Worm (Caenorhabditis elegans) whole organism, young adult: Measurements from ENCODE around the gene C18B10.6.

Experiments
- B0261.1 ChIP-seq: sonication (generic microtip); optimal IDR thresholded peaks from 2 replicates; lab custom pipeline; 2016; ENCODE audit warnings: mild to moderate bottlenecking, missing genetic modification characterization, moderate library complexity, missing compliant biosample characterization
- D2030.7 ChIP-seq: fragments of 200-800 bp; sonication (Bioruptor generic); IDR thresholded peaks from 2 replicates; pipeline ENCODE4 v1.3.6; 2022; ENCODE audit warnings: missing genetic modification reagents, missing genetic modification characterization, missing compliant biosample characterization
- F23B12.7 ChIP-seq: sonication (generic microtip); optimal IDR thresholded peaks from 2 replicates; lab custom pipeline; 2017; ENCODE audit warnings: missing genetic modification characterization, mild to moderate bottlenecking, missing compliant biosample characterization, antibody characterized with exemption, moderate library complexity; ENCODE audit not compliant: insufficient read depth
- F39B2.1 ChIP-seq: fragments of 200-800 bp; sonication (Bioruptor generic); IDR thresholded peaks from 2 replicates; pipeline ENCODE4 v1.3.6; 2022; ENCODE audit warnings: missing genetic modification reagents, missing genetic modification characterization, missing compliant biosample characterization
- F57C9.4 ChIP-seq: sonication (generic microtip); optimal IDR thresholded peaks from 2 replicates; lab custom pipeline; 2017; ENCODE audit warnings: mild to moderate bottlenecking, missing genetic modification characterization, missing compliant biosample characterization
- K11D2.4 ChIP-seq: fragments of 200-800 bp; sonication (Bioruptor generic); IDR thresholded peaks from 2 replicates; pipeline ENCODE4 v1.3.6; 2022; ENCODE audit warnings: missing genetic modification reagents, missing genetic modification characterization, missing compliant biosample characterization
- K12H6.12 ChIP-seq: fragments of 200-800 bp; sonication (Bioruptor generic); optimal IDR thresholded peaks from 2 replicates; lab custom pipeline; 2018; ENCODE audit warnings: mild to moderate bottlenecking, missing genetic modification characterization, missing compliant biosample characterization
- Y53F4B.3 ChIP-seq: fragments of 200-800 bp; sonication (Bioruptor generic); IDR thresholded peaks from 2 replicates; pipeline ENCODE4 v1.3.6; 2022; ENCODE audit warnings: missing genetic modification reagents, missing genetic modification characterization, missing compliant biosample characterization
- Y56A3A.18 ChIP-seq: fragments of 200-800 bp; sonication (Bioruptor generic); IDR thresholded peaks from 2 replicates; pipeline ENCODE4 v1.3.6; 2022; ENCODE audit warnings: missing genetic modification reagents, missing genetic modification characterization, missing compliant biosample characterization
- Y79H2A.3 ChIP-seq: fragments of 200-800 bp; sonication (Bioruptor generic); conservative IDR thresholded peaks from 2 replicates; pipeline ENCODE4 v1.3.6; 2022; ENCODE audit warnings: missing genetic modification reagents, missing genetic modification characterization, missing compliant biosample characterization
- ZK185.1 ChIP-seq: sonication (generic microtip); optimal IDR thresholded peaks from 2 replicates; lab custom pipeline; 2016; ENCODE audit warnings: mild to moderate bottlenecking, missing genetic modification characterization, missing compliant biosample characterization; ENCODE audit not compliant: poor library complexity, severe bottlenecking
- athp-1 ChIP-seq: sonication (generic microtip); optimal IDR thresholded peaks from 2 replicates; lab custom pipeline; 2017; ENCODE audit warnings: mild to moderate bottlenecking, missing genetic modification characterization, missing compliant biosample characterization
- bed-2 ChIP-seq: fragments of 200-800 bp; sonication (Bioruptor generic); IDR thresholded peaks from 2 replicates; pipeline ENCODE4 v1.3.6; 2022; ENCODE audit warnings: missing genetic modification reagents, missing genetic modification characterization, missing compliant biosample characterization
- cebp-2 ChIP-seq: fragments of 200-800 bp; sonication (Bioruptor generic); IDR thresholded peaks from 2 replicates; pipeline ENCODE4 v1.3.6; 2022; ENCODE audit warnings: missing genetic modification characterization, missing compliant biosample characterization
- ceh-58 ChIP-seq: fragments of 200-800 bp; sonication (Bioruptor generic); IDR thresholded peaks from 2 replicates; pipeline ENCODE4 v1.3.6; 2022; ENCODE audit warnings: missing genetic modification characterization, missing compliant biosample characterization
- dpl-1 ChIP-seq: fragments of 150-350 bp; optimal IDR thresholded peaks from 2 replicates; lab custom pipeline; 2014; ENCODE audit warnings: missing biosample characterization, missing genetic modification reagents, missing genetic modification characterization
- egl-18 ChIP-seq: fragments of 200-800 bp; sonication (Bioruptor generic); IDR thresholded peaks from 2 replicates; pipeline ENCODE4 v1.3.6; 2022; ENCODE audit warnings: missing genetic modification reagents, missing genetic modification characterization, missing compliant biosample characterization
- him-1 ChIP-seq: sonication (generic microtip); optimal IDR thresholded peaks from 2 replicates; lab custom pipeline; 2016; ENCODE audit warnings: missing genotype, missing genetic modification reagents, missing genetic modification characterization, missing compliant biosample characterization
- hlh-26 ChIP-seq: fragments of 200-800 bp; sonication (Bioruptor generic); conservative IDR thresholded peaks from 2 replicates; pipeline ENCODE4 v1.3.6; 2022; ENCODE audit warnings: missing genetic modification reagents, missing genetic modification characterization, missing compliant biosample characterization
- hmg-20 ChIP-seq: fragments of 200-800 bp; sonication (Bioruptor generic); IDR thresholded peaks from 2 replicates; pipeline ENCODE4 v1.3.6; 2022; ENCODE audit warnings: missing genetic modification reagents, missing genetic modification characterization, missing compliant biosample characterization
- lag-1 ChIP-seq: fragments of 200-800 bp; sonication (Bioruptor generic); IDR thresholded peaks from 2 replicates; pipeline ENCODE4 v1.3.6; 2022; ENCODE audit warnings: missing genetic modification reagents, missing genetic modification characterization, missing compliant biosample characterization
- lin-26 ChIP-seq: fragments of 200-800 bp; sonication (Bioruptor generic); IDR thresholded peaks from 2 replicates; pipeline ENCODE4 v1.3.6; 2022; ENCODE audit warnings: missing genetic modification reagents, missing genetic modification characterization, missing compliant biosample characterization
- lin-35 ChIP-seq, 3 experiments: fragments of 150-350 bp in 2 of 3; sonication (generic microtip) in 1 of 3; optimal IDR thresholded peaks; 2 replicates each; lab custom pipeline; 2014 to 2018; ENCODE audit warnings: missing biosample characterization in 3 of 3, missing genetic modification characterization in 3 of 3, missing genetic modification reagents in 3 of 3
- lin-54 ChIP-seq: fragments of 200-800 bp; sonication (Bioruptor generic); optimal IDR thresholded peaks from 2 replicates; lab custom pipeline; 2018; ENCODE audit warnings: mild to moderate bottlenecking, missing genetic modification characterization, missing compliant biosample characterization
- madf-3 ChIP-seq: fragments of 200-800 bp; sonication (Bioruptor generic); IDR thresholded peaks from 2 replicates; pipeline ENCODE4 v1.3.6; 2022; ENCODE audit warnings: missing genetic modification reagents, missing genetic modification characterization, missing compliant biosample characterization
- madf-8 ChIP-seq: fragments of 200-800 bp; sonication (Bioruptor generic); conservative IDR thresholded peaks from 2 replicates; pipeline ENCODE4 v1.3.6; 2022; ENCODE audit warnings: missing genetic modification reagents, missing genetic modification characterization, missing compliant biosample characterization
- mel-28 ChIP-seq: sonication (generic microtip); optimal IDR thresholded peaks from 2 replicates; lab custom pipeline; 2016; ENCODE audit warnings: borderline replicate concordance, mild to moderate bottlenecking, missing genetic modification characterization, missing compliant biosample characterization
- mxl-1 ChIP-seq: sonication (generic microtip); optimal IDR thresholded peaks from 2 replicates; lab custom pipeline; 2016; ENCODE audit warnings: missing genetic modification characterization, missing compliant biosample characterization
- nfyb-1 ChIP-seq: fragments of 200-800 bp; sonication (Bioruptor generic); IDR thresholded peaks from 2 replicates; pipeline ENCODE4 v1.3.6; 2022; ENCODE audit warnings: missing genetic modification reagents, missing genetic modification characterization, missing compliant biosample characterization
- nhr-120 ChIP-seq: fragments of 200-800 bp; sonication (Bioruptor generic); IDR thresholded peaks from 2 replicates; pipeline ENCODE4 v1.3.6; 2022; ENCODE audit warnings: missing genetic modification characterization, missing compliant biosample characterization
- nhr-27 ChIP-seq: fragments of 200-800 bp; sonication (Bioruptor generic); optimal IDR thresholded peaks from 2 replicates; lab custom pipeline; 2018; ENCODE audit warnings: mild to moderate bottlenecking, missing genetic modification characterization, moderate library complexity, missing compliant biosample characterization
- pbrm-1 ChIP-seq: fragments of 200-800 bp; sonication (Bioruptor generic); IDR thresholded peaks from 2 replicates; pipeline ENCODE4 v1.3.6; 2022; ENCODE audit warnings: missing genetic modification reagents, missing genetic modification characterization, missing compliant biosample characterization
- repo-1 ChIP-seq: sonication (generic microtip); optimal IDR thresholded peaks from 2 replicates; lab custom pipeline; 2017; ENCODE audit warnings: mild to moderate bottlenecking, missing genetic modification characterization, missing compliant biosample characterization
- rpc-1 ChIP-seq, 2 experiments: fragments of 150-350 bp in 1 of 2; sonication (generic microtip) in 1 of 2; optimal IDR thresholded peaks; 2 replicates each; lab custom pipeline; 2014 to 2018; ENCODE audit warnings: missing biosample characterization in 1 of 2, missing genetic modification characterization in 1 of 2, missing genetic modification reagents in 1 of 2, missing genotype in 1 of 2
- snpc-1.3 ChIP-seq: sonication (generic microtip); optimal IDR thresholded peaks from 2 replicates; lab custom pipeline; 2017; ENCODE audit warnings: missing genetic modification characterization, mild to moderate bottlenecking, missing compliant biosample characterization, antibody characterized with exemption, moderate library complexity, missing genotype, missing genetic modification reagents; ENCODE audit not compliant: insufficient read depth
- tbp1 ChIP-seq: fragments of 200-800 bp; sonication (Bioruptor generic); optimal IDR thresholded peaks from 2 replicates; lab custom pipeline; 2018; ENCODE audit warnings: mild to moderate bottlenecking, missing genetic modification characterization, missing compliant biosample characterization
- tbx-9 ChIP-seq: sonication (generic microtip); optimal IDR thresholded peaks from 2 replicates; lab custom pipeline; 2016; ENCODE audit warnings: borderline replicate concordance, missing genetic modification characterization, inconsistent platforms, missing compliant biosample characterization
- tlf-1 ChIP-seq: fragments of 200-800 bp; sonication (Bioruptor generic); optimal IDR thresholded peaks from 2 replicates; lab custom pipeline; 2018; ENCODE audit warnings: mild to moderate bottlenecking, missing genetic modification characterization, missing compliant biosample characterization
- unc-130 ChIP-seq: sonication (generic microtip); optimal IDR thresholded peaks from 2 replicates; lab custom pipeline; 2016; ENCODE audit warnings: missing genetic modification reagents, missing genetic modification characterization, missing compliant biosample characterization
- zim-3 ChIP-seq: sonication (generic microtip); optimal IDR thresholded peaks from 2 replicates; lab custom pipeline; 2017; ENCODE audit warnings: mild to moderate bottlenecking, missing genetic modification characterization, moderate library complexity, missing compliant biosample characterization
- ztf-18 ChIP-seq: sonication (generic microtip); optimal IDR thresholded peaks from 2 replicates; lab custom pipeline; 2016; ENCODE audit warnings: missing genotype, mild to moderate bottlenecking, missing genetic modification characterization, missing compliant biosample characterization
- ztf-22 ChIP-seq: fragments of 200-800 bp; sonication (Bioruptor generic); optimal IDR thresholded peaks from 2 replicates; lab custom pipeline; 2018; ENCODE audit warnings: mild to moderate bottlenecking, missing genetic modification characterization, moderate library complexity, missing compliant biosample characterization
- ztf-26 ChIP-seq: sonication (generic microtip); optimal IDR thresholded peaks from 2 replicates; lab custom pipeline; 2017; ENCODE audit warnings: missing genetic modification characterization, missing compliant biosample characterization
- ztf-28 ChIP-seq: fragments of 200-800 bp; sonication (Bioruptor generic); IDR thresholded peaks from 2 replicates; pipeline ENCODE4 v1.3.6; 2022; ENCODE audit warnings: missing genetic modification reagents, missing genetic modification characterization, missing compliant biosample characterization

The C18B10.6 gene

ce11 chrV:7506207-7506606 lies 25.4 kb upstream of the C18B10.6 start:
- TF ChIP-seq lin-35 (GFP tag; optimal IDR thresholded peaks at IDR 0.05; lab: Kevin White, UChicago) (no peak), madf-3 (no peak), pbrm-1 (GFP tag; lab: Robert Waterston, UW) (peak; percentile 31; the same call in 1 of the 2 replicates), zim-3 (tag; lab: Kevin White, UChicago) (no peak), Y79H2A.3 (GFP tag; lab: Robert Waterston, UW) (no peak), ztf-18 (tag; lab: Kevin White, UChicago) (peak; percentile 15), lag-1 (no peak), B0261.1 (tag; lab: Kevin White, UChicago) (peak; percentile 71), dpl-1 (no peak), cebp-2 (GFP tag; lab: Robert Waterston, UW) (no peak), lin-26 (GFP tag; lab: Robert Waterston, UW) (peak; percentile 55; the same call in 1 of the 2 replicates), egl-18 (GFP tag; lab: Robert Waterston, UW) (no peak), mel-28 (tag; lab: Kevin White, UChicago) (no peak), ceh-58 (GFP tag; lab: Robert Waterston, UW) (no peak), him-1 (tag; lab: Kevin White, UChicago) (peak; percentile 67), F57C9.4 (tag; lab: Kevin White, UChicago) (no peak), tbp1 (GFP tag; lab: Kevin White, UChicago) (peak; percentile 90), Y56A3A.18 (GFP tag; lab: Robert Waterston, UW) (0 out of 2 replicates have a peak, but pooled peaks have one; percentile 30), D2030.7 (GFP tag; lab: Robert Waterston, UW) (0 out of 2 replicates have a peak, but pooled peaks have one; percentile 44), F23B12.7 (tag; lab: Kevin White, UChicago) (peak; percentile 60), rpc-1 (optimal IDR thresholded peaks at IDR 0.05; lab: Kevin White, UChicago) (peak; percentile 54), rpc-1 (tag; optimal IDR thresholded peaks at IDR 0.05; lab: Kevin White, UChicago) (peak; percentile 73), nhr-120 (no peak), K11D2.4 (GFP tag; lab: Robert Waterston, UW) (no peak), ztf-22 (GFP tag; lab: Kevin White, UChicago) (no peak), ztf-26 (tag; lab: Kevin White, UChicago) (no peak)
- TF ChIP-seq, all 124 proteins: peak for 10

- TF ChIP-seq ZK185.1 (tag; lab: Kevin White, UChicago) = no peak
- no peak for TF ChIP-seq tbx-9 (tag; lab: Kevin White, UChicago)
- TF ChIP-seq mel-28 (tag; lab: Kevin White, UChicago) = no peak
- no peak for TF ChIP-seq tlf-1 (GFP tag; lab: Kevin White, UChicago)
- TF ChIP-seq hmg-20 (GFP tag; lab: Robert Waterston, UW) = no peak
- no peak for TF ChIP-seq repo-1 (tag; lab: Kevin White, UChicago)
- TF ChIP-seq madf-8 = no peak
- no peak for TF ChIP-seq hlh-26 (GFP tag; lab: Robert Waterston, UW)
- TF ChIP-seq snpc-1.3 (tag; lab: Kevin White, UChicago) = no peak
- no peak for TF ChIP-seq nhr-27 (tag; lab: Kevin White, UChicago)
- no peak for TF ChIP-seq Y53F4B.3
- no peak for TF ChIP-seq K11D2.4 (GFP tag; lab: Robert Waterston, UW)
Observed at ce11 chrV:7504271-7504670, 23.4 kb upstream of the C18B10.6 start, which contains the start of gene srh-229. Gene srh-229 (minus strand): TSS chrV:7504371.

- TF ChIP-seq nfyb-1 = no peak
- TF ChIP-seq mxl-1 = no peak
- no peak for TF ChIP-seq unc-130 (GFP tag; lab: Kevin White, UChicago)
- no peak for TF ChIP-seq madf-3
- TF ChIP-seq athp-1 (tag; lab: Kevin White, UChicago) = no peak
- TF ChIP-seq pbrm-1 (GFP tag; lab: Robert Waterston, UW) = no peak
- TF ChIP-seq K12H6.12 = no peak
- no peak for TF ChIP-seq bed-2 (GFP tag; lab: Robert Waterston, UW)
- no peak for TF ChIP-seq ceh-58 (GFP tag; lab: Robert Waterston, UW)
- TF ChIP-seq Y53F4B.3 = no peak
- TF ChIP-seq ztf-28 (GFP tag; lab: Robert Waterston, UW) = no peak
- no peak for TF ChIP-seq lin-54
- no peak for TF ChIP-seq tbp1 (GFP tag; lab: Kevin White, UChicago)
- no peak for TF ChIP-seq F39B2.1 (GFP tag; lab: Robert Waterston, UW)
- TF ChIP-seq, all 124 proteins: peak for 0
Observed at ce11 chrV:7501194-7501593, 20.3 kb upstream of the C18B10.6 start.
